Worm (Caenorhabditis elegans) whole organism, midembryonic: ENCODE results near the gene W01G7.4.

Experiments
- T22C8.4 ChIP-seq: fragments of 200-800 bp; sonication (Bioruptor generic); IDR thresholded peaks from 2 replicates; pipeline ENCODE4 v1.3.6; 2022; ENCODE audit warnings: missing genetic modification characterization, missing compliant biosample characterization
- cog-1 ChIP-seq: sonication (generic microtip); optimal IDR thresholded peaks from 2 replicates; lab custom pipeline; 2016; ENCODE audit warnings: missing genetic modification characterization, missing compliant biosample characterization
- flt-1 ChIP-seq: fragments of 200-800 bp; sonication (Bioruptor generic); IDR thresholded peaks from 2 replicates; pipeline ENCODE4 v1.3.6; 2022; ENCODE audit warnings: missing genetic modification characterization, missing compliant biosample characterization
- klf-2 ChIP-seq: fragments of 200-800 bp; sonication (Bioruptor generic); conservative IDR thresholded peaks from 2 replicates; pipeline ENCODE4 v1.3.6; 2022; ENCODE audit warnings: missing genetic modification reagents, missing genetic modification characterization, missing compliant biosample characterization
- med-1 ChIP-seq: sonication (generic microtip); optimal IDR thresholded peaks from 2 replicates; lab custom pipeline; 2017; ENCODE audit warnings: missing genetic modification characterization, mild to moderate bottlenecking, missing compliant biosample characterization, antibody characterized with exemption, missing genetic modification reagents; ENCODE audit not compliant: insufficient read depth
- ref-1 ChIP-seq: fragments of 200-800 bp; sonication (Bioruptor generic); conservative IDR thresholded peaks from 2 replicates; pipeline ENCODE4 v1.3.6; 2022; ENCODE audit warnings: missing genetic modification reagents, missing genetic modification characterization, missing compliant biosample characterization
- tab-1 ChIP-seq: fragments of 200-800 bp; sonication (Bioruptor generic); IDR thresholded peaks from 2 replicates; pipeline ENCODE4 v1.3.6; 2022; ENCODE audit warnings: missing genetic modification characterization, missing compliant biosample characterization
- ztf-23 ChIP-seq: fragments of 200-800 bp; sonication (Bioruptor generic); IDR thresholded peaks from 2 replicates; pipeline ENCODE4 v1.3.6; 2022; ENCODE audit warnings: missing genetic modification reagents, missing genetic modification characterization, missing compliant biosample characterization
- ztf-29 ChIP-seq: fragments of 200-800 bp; sonication (Bioruptor generic); IDR thresholded peaks from 2 replicates; pipeline ENCODE4 v1.3.6; 2022; ENCODE audit warnings: missing genetic modification reagents, missing genetic modification characterization, missing compliant biosample characterization

Gene W01G7.4

DNA sequence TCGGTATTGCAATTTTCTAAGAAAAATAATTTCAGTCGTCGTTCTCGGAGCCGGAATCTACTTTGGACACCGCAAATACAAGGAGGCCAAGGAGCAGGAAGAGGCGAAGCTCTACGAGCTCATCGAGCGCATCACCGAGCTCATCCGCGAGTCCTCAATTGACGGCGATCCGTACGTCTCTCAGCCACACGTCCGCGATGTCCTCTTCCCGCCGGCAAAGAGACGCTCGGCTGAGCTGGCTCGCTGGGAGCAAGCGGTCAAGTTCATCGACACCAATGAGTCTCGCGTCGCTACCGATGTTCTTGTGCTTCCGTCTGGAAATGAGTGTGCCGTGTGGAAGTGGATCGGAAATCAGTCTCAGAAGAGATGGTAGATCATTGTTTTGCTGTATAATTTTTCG lies 4.9 kb downstream of the W01G7.4 start:
- TF ChIP-seq T22C8.4 (GFP tag; lab: Robert Waterston, UW) (no peak), ref-1 (GFP tag; lab: Robert Waterston, UW) (no peak), ztf-29 (GFP tag; lab: Robert Waterston, UW) (no peak), cog-1 (tag; lab: Kevin White, UChicago) (no peak)

DNA sequence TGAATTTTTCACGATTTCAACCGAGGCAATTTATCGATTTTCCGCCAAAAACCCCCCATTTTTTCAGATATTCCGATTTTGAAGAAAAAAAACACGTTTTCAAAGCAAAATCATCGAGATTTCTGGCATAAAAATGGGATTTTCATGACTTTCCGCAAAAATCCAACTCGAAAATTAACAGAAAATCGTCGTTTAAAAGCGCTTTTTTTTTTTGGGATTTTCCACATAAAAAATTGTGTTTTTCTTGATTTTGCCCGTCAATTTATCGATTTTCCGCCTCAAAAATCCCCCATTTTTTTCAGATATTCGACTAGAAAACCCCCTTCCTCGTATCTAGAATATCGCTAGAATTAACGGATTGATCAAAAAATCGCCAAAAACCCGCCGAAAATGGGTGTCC lies 8.1 kb downstream of the W01G7.4 start, which contains the start of gene xrn-1:
Gene xrn-1 (plus strand): TSS at position 301 of the 400 bp plus-strand sequence.
- TF ChIP-seq klf-2 (GFP tag; lab: Robert Waterston, UW) (no peak), cog-1 (tag; lab: Kevin White, UChicago) (no peak), ztf-29 (GFP tag; lab: Robert Waterston, UW) (no peak)

DNA sequence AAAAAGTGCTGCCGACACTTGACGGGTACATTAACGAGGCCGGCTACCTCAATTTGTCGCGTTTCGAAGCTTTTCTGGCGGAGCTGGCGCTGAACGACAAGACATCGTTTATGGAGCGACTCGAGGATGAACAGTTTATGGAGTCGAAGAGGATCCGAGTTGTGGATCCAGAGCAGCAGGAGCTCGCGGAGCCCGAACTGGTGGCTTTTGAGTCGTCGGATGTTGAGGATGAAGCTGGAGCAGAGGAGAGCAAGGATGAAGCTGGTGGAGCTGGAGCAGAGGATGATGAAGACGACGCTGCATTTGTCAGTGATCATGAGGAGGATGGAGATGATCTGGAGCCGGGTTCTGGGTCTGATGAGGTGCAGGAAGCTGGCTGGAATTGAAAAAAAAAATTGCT lies 14.3 kb downstream of the W01G7.4 start:
- TF ChIP-seq flt-1 (GFP tag; lab: Robert Waterston, UW) (no peak), ztf-23 (GFP tag; lab: Robert Waterston, UW) (no peak)

DNA sequence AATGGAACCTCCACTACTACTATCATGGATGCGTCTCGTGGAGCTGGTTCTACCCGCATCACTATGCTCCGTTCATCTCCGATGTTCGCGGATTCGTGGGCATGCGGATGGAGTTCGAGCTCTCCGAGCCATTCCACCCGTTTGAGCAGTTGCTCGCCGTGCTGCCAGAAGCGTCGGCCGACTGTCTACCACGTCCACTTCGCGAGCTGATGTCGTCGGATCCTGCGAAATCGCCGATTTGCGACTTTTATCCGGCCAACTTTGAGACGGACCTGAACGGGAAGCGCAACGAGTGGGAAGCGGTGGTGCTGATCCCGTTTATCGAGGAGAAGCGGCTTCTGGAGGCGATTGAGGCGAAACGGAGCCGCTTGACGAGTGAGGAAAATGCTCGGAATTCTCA lies 17.3 kb downstream of the W01G7.4 start:
- TF ChIP-seq med-1 (GFP tag; lab: Kevin White, UChicago) (no peak), klf-2 (GFP tag; lab: Robert Waterston, UW) (no peak), flt-1 (GFP tag; lab: Robert Waterston, UW) (no peak), ztf-23 (GFP tag; lab: Robert Waterston, UW) (no peak), cog-1 (tag; lab: Kevin White, UChicago) (no peak), ref-1 (GFP tag; lab: Robert Waterston, UW) (no peak), tab-1 (GFP tag; lab: Robert Waterston, UW) (no peak), ztf-29 (GFP tag; lab: Robert Waterston, UW) (no peak), T22C8.4 (GFP tag; lab: Robert Waterston, UW) (no peak)

DNA sequence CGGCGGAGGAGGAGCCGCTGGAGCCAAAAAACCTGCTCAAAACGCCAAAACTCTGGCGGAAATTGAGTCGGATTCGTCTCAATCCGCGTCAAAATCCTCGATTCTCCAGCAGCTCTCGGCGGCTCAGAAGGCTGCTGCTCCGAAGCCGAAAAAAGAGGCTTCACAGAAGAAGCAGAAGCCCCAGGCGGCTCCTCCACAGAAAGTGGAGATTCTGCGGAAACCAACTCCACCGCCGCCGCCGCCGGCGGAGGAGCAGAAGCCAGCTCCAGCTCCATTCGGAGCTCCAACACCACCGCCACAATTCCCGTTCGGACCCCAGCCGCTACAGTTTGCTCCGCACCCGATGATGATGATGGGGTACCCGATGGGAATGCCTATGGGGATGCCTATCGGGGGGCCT lies 26.4 kb downstream of the W01G7.4 start:
- TF ChIP-seq T22C8.4 (GFP tag; lab: Robert Waterston, UW) (no peak), ztf-23 (GFP tag; lab: Robert Waterston, UW) (no peak), klf-2 (GFP tag; lab: Robert Waterston, UW) (no peak), cog-1 (tag; lab: Kevin White, UChicago) (no peak), tab-1 (GFP tag; lab: Robert Waterston, UW) (no peak), ztf-29 (GFP tag; lab: Robert Waterston, UW) (no peak), flt-1 (GFP tag; lab: Robert Waterston, UW) (no peak), ref-1 (GFP tag; lab: Robert Waterston, UW) (no peak), med-1 (GFP tag; lab: Kevin White, UChicago) (no peak)

DNA sequence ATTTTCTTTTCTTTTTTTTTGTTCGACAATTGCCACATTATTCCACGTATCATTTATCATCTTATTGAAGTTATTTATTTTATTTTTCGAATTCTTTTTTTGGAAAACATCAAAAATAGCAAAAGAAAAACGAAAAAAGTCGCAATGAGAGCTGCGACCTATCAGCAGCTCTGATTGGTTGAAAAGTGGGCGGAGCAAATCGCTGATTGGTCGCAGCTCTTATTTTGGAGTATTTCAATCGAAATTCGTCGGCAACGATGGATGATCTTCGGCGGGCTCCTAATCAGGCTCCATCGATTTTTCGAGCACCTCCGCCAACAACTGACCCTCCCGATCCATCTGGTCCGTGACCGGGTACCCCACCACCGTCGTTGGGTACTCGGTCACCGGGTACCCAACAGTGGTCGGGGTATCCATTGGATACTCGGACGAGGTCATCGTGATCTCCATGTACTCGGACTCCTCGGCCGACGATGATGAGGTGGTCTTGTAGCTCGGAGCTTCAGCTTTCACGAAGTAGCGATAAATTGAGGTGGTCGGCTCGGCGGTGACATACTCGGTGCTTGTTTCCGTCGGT lies 29.3 kb downstream of the W01G7.4 start:
- TF ChIP-seq med-1 (GFP tag; lab: Kevin White, UChicago) (no peak), klf-2 (GFP tag; lab: Robert Waterston, UW) (no peak), ztf-29 (GFP tag; lab: Robert Waterston, UW) (no peak), tab-1 (GFP tag; lab: Robert Waterston, UW) (no peak), ref-1 (GFP tag; lab: Robert Waterston, UW) (no peak), ztf-23 (GFP tag; lab: Robert Waterston, UW) (no peak), flt-1 (GFP tag; lab: Robert Waterston, UW) (no peak), cog-1 (tag; lab: Kevin White, UChicago) (no peak), T22C8.4 (GFP tag; lab: Robert Waterston, UW) (no peak)

DNA sequence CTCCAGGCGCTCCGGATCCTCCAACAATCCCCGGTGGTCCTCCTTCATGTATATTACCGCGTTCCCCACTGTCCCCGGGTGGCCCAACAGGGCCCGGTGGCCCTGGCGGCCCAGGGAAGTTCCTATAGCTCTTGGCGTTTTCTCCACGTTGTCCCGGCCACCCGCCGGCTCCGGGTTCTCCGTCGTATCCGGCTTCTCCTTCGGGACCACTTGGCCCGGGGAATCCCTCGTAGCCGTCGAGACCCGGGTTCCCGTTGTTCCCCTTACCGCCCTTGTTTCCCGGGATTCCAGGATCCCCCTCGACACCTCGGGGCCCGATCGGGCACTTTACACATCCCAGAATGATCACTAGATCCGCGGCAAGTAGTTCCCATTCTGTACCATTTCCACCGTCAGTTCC lies 30.6 kb downstream of the W01G7.4 start:
- TF ChIP-seq ref-1 (GFP tag; lab: Robert Waterston, UW) = no peak
- no peak for TF ChIP-seq med-1 (GFP tag; lab: Kevin White, UChicago)
- TF ChIP-seq flt-1 (GFP tag; lab: Robert Waterston, UW) = no peak
- no peak for TF ChIP-seq tab-1 (GFP tag; lab: Robert Waterston, UW)
- TF ChIP-seq cog-1 (tag; lab: Kevin White, UChicago) = no peak
- TF ChIP-seq klf-2 (GFP tag; lab: Robert Waterston, UW) = no peak
- no peak for TF ChIP-seq T22C8.4 (GFP tag; lab: Robert Waterston, UW)

DNA sequence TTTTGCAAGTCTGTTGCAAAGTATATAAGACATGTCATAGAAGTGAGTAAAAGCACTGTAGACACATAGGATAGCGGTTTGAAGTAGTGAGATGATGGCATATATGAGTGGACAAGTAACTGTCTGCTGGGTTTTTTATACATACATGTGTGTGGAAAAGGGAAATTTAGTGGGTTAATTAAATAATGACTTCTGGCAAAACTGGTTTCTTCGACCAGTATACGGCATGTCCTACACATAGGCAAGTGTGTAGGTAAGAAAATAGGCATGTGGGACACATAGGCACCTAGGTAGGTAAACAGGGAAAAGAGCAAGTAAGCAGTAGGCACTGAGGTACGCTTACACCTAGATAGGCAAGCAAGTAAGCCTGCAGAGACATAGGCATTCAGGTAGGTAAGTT lies 34.1 kb downstream of the W01G7.4 start, which contains the start of gene col-87:
Gene col-87 (minus strand): TSS at position 101 of the 400 bp plus-strand sequence.
- no peak for TF ChIP-seq klf-2 (GFP tag; lab: Robert Waterston, UW)
- no peak for TF ChIP-seq T22C8.4 (GFP tag; lab: Robert Waterston, UW)
- TF ChIP-seq ref-1 (GFP tag; lab: Robert Waterston, UW) = no peak
- TF ChIP-seq ztf-23 (GFP tag; lab: Robert Waterston, UW) = no peak
- no peak for TF ChIP-seq med-1 (GFP tag; lab: Kevin White, UChicago)
- no peak for TF ChIP-seq tab-1 (GFP tag; lab: Robert Waterston, UW)
- no peak for TF ChIP-seq ztf-29 (GFP tag; lab: Robert Waterston, UW)
- no peak for TF ChIP-seq flt-1 (GFP tag; lab: Robert Waterston, UW)
- no peak for TF ChIP-seq cog-1 (tag; lab: Kevin White, UChicago)

DNA sequence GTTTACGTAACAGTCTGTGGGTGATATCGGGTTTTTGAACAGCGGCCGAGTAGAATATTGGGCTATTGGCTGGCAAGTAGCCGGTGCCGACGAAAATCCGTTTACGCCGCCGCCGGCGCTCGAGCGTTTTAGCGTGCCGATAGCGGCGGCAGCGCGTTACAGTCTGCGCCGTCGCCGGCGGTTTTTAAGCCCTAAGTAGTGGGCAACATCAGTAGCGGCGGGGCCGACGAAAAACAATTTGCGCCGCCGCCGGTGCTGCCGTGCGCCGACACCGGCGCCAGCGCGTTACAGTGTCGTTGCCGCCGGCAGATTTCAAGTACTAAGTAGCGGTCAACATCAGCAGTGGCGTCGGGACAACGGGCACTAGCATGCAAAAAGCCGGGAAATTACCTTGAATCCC lies 35.3 kb downstream of the W01G7.4 start:
- TF ChIP-seq klf-2 (GFP tag; lab: Robert Waterston, UW) = no peak
- TF ChIP-seq ztf-29 (GFP tag; lab: Robert Waterston, UW) = no peak
- TF ChIP-seq cog-1 (tag; lab: Kevin White, UChicago) = no peak
- no peak for TF ChIP-seq T22C8.4 (GFP tag; lab: Robert Waterston, UW)
- TF ChIP-seq flt-1 (GFP tag; lab: Robert Waterston, UW) = no peak
- no peak for TF ChIP-seq ztf-23 (GFP tag; lab: Robert Waterston, UW)
- no peak for TF ChIP-seq med-1 (GFP tag; lab: Kevin White, UChicago)
- TF ChIP-seq tab-1 (GFP tag; lab: Robert Waterston, UW) = no peak
- TF ChIP-seq ref-1 (GFP tag; lab: Robert Waterston, UW) = no peak
